Worm (Caenorhabditis elegans) whole organism, early embryonic: ENCODE measurements around the gene sax-3.

Experiments
- F13C5.2 ChIP-seq: sonication (generic microtip); optimal IDR thresholded peaks from 2 replicates; lab custom pipeline; 2017; ENCODE audit warnings: mild to moderate bottlenecking, missing genetic modification characterization, inconsistent platforms, missing compliant biosample characterization
- aly-1 ChIP-seq: sonication (generic microtip); optimal IDR thresholded peaks from 2 replicates; lab custom pipeline; 2016; ENCODE audit warnings: missing genetic modification characterization, missing compliant biosample characterization
- ama-1 ChIP-seq: fragments of 150-350 bp; optimal IDR thresholded peaks from 2 replicates; lab custom pipeline; 2014
- ceh-36 ChIP-seq: sonication (generic microtip); optimal IDR thresholded peaks from 2 replicates; lab custom pipeline; 2016; ENCODE audit warnings: missing genetic modification characterization, inconsistent platforms, missing compliant biosample characterization
- ets-7 ChIP-seq: sonication (generic microtip); optimal IDR thresholded peaks from 2 replicates; lab custom pipeline; 2016; ENCODE audit warnings: missing genotype, missing genetic modification characterization, missing compliant biosample characterization
- flt-1 ChIP-seq: fragments of 200-800 bp; sonication (Bioruptor generic); IDR thresholded peaks from 2 replicates; pipeline ENCODE4 v1.3.6; 2022; ENCODE audit warnings: missing genetic modification characterization, missing compliant biosample characterization
- hmbx-1 ChIP-seq: sonication (generic microtip); optimal IDR thresholded peaks from 2 replicates; lab custom pipeline; 2016; ENCODE audit warnings: mild to moderate bottlenecking, missing genetic modification characterization, missing compliant biosample characterization
- hmg-4 ChIP-seq: fragments of 200-800 bp; sonication (Bioruptor generic); optimal IDR thresholded peaks from 2 replicates; lab custom pipeline; 2018; ENCODE audit warnings: mild to moderate bottlenecking, missing genetic modification characterization, missing compliant biosample characterization
- pes-1 ChIP-seq: fragments of 200-800 bp; sonication (Bioruptor generic); IDR thresholded peaks from 2 replicates; pipeline ENCODE4 v1.3.6; 2022; ENCODE audit warnings: missing genetic modification reagents, missing genetic modification characterization, missing compliant biosample characterization
- scrt-1 ChIP-seq: fragments of 200-800 bp; sonication (Bioruptor generic); IDR thresholded peaks from 2 replicates; pipeline ENCODE4 v1.3.6; 2022; ENCODE audit warnings: missing genetic modification characterization, missing compliant biosample characterization
- sea-1 ChIP-seq: fragments of 200-800 bp; sonication (Bioruptor generic); conservative IDR thresholded peaks from 2 replicates; pipeline ENCODE4 v1.3.6; 2022; ENCODE audit warnings: missing genetic modification characterization, missing compliant biosample characterization
- tbx-11 ChIP-seq: fragments of 200-800 bp; sonication (Bioruptor generic); IDR thresholded peaks from 2 replicates; pipeline ENCODE4 v1.3.6; 2022; ENCODE audit warnings: missing genetic modification characterization, missing compliant biosample characterization
- tbx-37 ChIP-seq: fragments of 200-800 bp; sonication (Bioruptor generic); conservative IDR thresholded peaks from 2 replicates; pipeline ENCODE4 v1.3.6; 2022; ENCODE audit warnings: missing genetic modification reagents, missing genetic modification characterization, missing compliant biosample characterization

ce11 chrX:3505062-3505461, 39.3 kb upstream of the sax-3 start:
- TF ChIP-seq ama-1 (lab: Kevin White, UChicago) (no peak), ceh-36 (no peak), flt-1 (no peak), hmg-4 (GFP tag; lab: Kevin White, UChicago) (no peak), ets-7 (tag; lab: Kevin White, UChicago) (no peak), tbx-37 (GFP tag; lab: Robert Waterston, UW) (no peak), sea-1 (GFP tag; lab: Robert Waterston, UW) (no peak), scrt-1 (GFP tag; lab: Robert Waterston, UW) (no peak), aly-1 (tag; lab: Kevin White, UChicago) (no peak), pes-1 (GFP tag; lab: Robert Waterston, UW) (no peak), hmbx-1 (tag; lab: Kevin White, UChicago) (no peak), F13C5.2 (no peak), tbx-11 (GFP tag; lab: Robert Waterston, UW) (no peak)
